Fruit fly (Drosophila melanogaster) whole organism, larva: ENCODE results near the gene CG4822.

Experiments
- noc ChIP-seq: fragments of 200-800 bp; sonication (Bioruptor generic); optimal IDR thresholded peaks from 3 replicates; lab custom pipeline; 2019; ENCODE audit warnings: missing biosample characterization, mild to moderate bottlenecking, missing genetic modification characterization, moderate library complexity

CG4822 gene

DNA sequence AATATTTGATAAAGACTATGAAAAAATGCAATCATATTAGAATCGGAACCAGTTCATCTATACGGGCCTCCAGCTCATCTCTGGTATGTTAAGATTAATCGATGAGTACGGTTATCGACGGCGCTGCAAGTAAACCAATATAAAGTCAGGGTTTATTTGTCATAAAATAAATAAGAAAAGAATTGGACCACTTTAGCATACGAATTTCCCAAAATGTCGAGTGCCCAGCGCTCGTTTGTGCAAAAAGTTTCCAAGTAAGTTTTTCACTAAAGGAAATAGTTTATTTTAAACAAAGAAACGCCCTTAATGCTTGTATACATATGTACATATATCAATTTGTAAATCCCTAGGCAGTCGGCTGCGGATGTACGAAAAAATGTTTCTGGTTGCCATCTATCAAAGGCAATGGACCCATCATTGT lies 26.9 kb downstream of the CG4822 start, which contains the start of gene Zir:
Zir (plus strand) TSS at position 101 of the 421 bp plus-strand sequence.
- TF ChIP-seq noc (tag; lab: Kevin White, UChicago): no peak

DNA sequence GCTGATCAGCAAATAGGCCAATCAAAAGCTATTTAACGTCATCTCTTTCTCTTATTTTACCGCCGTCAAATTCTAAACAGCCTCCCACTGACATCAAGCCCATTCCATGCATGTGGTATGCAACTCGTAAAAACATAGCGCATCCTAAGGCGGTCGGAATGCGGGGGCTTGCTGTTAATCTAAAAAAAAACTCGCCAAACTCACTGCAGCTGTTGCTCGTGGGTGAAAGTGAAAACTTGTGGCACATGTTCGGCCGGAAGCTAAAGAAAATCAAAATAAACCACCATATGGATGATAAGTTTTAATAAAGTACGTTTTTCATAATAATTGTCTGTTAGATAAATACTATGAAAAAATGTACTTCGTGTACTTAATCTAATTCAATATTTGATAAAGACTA lies 27.5 kb downstream of the CG4822 start:
- TF ChIP-seq noc (tag; lab: Kevin White, UChicago): no peak

DNA sequence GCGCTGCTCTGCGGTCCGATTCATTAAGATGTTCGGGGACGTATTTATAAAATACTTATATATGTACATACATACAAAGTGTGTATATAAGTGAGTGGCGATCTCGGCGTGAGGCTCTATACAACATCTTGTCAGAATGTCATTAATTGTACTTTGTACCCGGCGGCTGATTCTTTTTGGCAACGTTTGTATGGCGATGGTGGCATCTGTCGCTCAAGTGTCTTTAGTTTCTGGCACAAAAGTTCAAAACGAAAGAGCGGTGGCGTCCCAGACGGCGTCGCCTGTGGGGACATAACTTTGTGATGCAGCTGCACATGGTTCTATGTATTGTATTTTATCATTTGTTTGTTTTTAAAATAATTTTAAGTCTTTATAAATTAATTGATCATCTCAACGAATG lies 28.6 kb downstream of the CG4822 start:
- no peak for TF ChIP-seq noc (tag; lab: Kevin White, UChicago)

DNA sequence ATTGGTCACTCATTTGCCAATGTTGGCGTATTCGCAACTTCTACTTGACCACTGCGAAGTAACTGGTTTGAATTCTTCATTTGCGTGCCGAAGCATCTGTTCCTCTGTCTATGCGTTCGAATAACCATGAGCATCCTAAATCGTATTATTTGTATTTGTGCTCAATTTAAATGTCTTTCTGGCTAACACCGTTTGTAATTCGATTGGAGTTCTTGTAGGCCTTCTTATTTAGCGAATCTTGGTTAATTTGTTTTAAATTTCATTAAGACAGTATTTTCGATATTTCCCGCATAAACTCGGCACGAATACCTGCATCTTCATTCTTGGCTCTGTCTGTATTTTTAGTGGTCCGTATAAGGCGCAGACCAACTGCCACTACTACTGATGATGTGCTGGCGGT lies 29.7 kb downstream of the CG4822 start:
- no peak for TF ChIP-seq noc (tag; lab: Kevin White, UChicago)

DNA sequence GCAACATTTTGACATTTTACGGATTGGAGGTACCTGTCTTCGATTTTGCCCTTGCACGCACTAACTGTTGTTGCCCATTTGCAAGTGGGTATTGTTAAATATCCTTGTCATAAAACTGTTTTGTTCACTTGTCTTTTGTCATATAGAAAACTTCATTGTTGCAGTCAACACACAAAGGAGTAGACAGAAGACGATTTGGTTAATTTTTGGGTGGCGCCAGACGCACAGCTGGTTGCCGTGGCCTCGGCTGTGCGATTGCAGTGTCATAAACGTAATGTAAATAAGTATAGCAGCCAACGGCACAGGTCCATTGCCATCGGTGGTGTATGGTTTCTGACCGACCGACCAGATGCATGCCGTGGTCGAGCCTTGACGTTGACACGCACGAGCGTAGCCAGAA lies 30.2 kb downstream of the CG4822 start:
- TF ChIP-seq noc (tag; lab: Kevin White, UChicago): no peak

DNA sequence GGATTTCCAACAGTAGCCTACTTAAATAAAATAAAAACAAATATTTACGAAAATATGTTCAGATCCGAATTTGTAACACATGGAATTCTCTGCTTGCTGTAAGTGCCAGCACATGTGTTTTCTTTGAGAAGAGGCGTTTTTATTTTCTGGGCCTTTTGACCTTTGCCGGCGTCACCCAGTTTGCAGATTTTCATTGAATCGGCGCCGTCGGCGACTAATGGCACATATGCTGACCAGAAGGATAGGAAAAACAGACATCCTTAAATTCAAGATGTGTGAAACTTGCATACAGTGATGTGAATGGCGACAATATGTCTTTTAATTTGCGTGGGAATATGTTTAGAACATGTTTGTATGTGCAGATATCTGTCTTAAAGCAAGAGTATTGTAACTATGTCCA lies 31.5 kb downstream of the CG4822 start:
- TF ChIP-seq noc (tag; lab: Kevin White, UChicago): no peak

DNA sequence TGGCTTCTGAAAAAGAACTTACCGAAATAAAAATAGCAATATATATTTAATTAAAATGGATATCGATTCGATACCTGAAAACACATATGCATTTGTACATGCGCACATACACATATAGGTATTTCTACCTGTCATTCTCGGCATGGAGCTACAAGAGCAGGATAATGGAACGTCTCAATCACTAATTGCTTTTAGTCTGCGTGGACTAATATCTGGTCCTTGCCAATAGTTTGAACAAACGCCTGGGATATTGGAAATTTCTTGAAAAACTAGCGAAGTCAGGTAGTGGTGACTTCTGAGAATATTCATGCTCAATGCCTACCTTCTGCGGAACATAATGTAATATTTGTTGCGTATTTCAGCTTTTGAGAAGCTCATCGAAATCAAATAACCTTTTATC lies 32.4 kb downstream of the CG4822 start:
- TF ChIP-seq noc (tag; lab: Kevin White, UChicago): no peak

DNA sequence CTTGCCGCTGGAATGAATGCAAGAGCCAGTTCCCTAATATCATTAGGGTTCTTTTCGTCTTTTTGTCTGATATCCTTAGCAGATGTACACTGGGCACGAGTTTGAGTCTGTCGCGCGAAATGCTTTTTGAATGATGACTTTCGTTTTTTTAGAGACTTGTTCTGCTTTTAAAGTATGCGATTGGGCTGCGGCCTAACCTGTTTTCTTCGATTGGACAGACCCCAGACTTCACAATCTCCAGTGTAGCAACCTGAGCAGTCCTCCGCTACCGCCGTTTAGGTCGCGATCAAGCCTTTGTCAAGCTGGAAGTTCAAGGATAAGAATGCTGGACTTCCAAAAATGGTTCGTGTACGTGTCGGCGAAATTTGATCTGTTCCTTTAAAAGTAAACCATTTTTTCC lies 33.0 kb downstream of the CG4822 start:
- TF ChIP-seq noc (tag; lab: Kevin White, UChicago): no peak

DNA sequence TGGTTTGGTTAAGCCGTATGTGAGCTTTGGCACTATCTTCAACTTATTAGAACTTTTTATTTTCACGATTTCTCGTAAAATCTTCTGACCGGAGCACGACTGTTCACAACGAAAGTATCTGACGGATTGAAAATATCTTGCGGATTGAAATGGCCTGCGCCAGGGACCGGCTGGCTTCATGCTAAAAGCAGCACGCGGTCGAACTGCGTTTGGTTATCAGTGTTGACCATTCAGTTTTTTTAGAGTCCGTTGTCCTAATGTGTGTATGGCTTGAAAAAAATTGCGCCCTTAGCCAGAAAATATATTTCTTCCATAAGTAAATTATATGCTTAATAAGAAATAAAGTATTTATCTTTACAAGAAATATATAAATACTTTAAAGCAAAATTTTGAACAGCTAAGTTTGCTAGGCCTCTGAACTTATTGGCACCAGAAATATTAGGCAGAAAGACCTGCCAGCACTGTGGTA lies 34.3 kb downstream of the CG4822 start, which contains the start of gene net:
net (minus strand) TSS at position 133 of the 469 bp plus-strand sequence.
- TF ChIP-seq noc (tag; lab: Kevin White, UChicago): peak; percentile 82

DNA sequence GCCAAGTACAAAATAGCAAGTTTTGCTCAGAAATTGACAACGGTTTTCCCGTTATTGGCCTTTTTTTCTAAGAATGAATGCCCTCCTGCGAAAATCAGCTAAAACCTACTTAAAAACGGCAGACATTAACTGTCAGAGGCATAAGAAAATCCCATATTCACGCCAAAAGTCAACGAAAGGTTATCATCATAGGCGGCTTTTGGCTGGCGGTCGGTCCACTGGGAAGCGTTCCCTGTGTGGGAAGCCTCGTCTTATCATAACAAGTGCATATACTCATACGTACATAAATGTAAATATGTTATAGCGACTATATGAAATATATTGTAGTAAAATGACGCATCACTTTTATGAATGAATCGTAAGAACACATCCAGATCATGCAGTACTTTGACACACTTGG lies 35.9 kb downstream of the CG4822 start:
- TF ChIP-seq noc (tag; lab: Kevin White, UChicago): no peak

DNA sequence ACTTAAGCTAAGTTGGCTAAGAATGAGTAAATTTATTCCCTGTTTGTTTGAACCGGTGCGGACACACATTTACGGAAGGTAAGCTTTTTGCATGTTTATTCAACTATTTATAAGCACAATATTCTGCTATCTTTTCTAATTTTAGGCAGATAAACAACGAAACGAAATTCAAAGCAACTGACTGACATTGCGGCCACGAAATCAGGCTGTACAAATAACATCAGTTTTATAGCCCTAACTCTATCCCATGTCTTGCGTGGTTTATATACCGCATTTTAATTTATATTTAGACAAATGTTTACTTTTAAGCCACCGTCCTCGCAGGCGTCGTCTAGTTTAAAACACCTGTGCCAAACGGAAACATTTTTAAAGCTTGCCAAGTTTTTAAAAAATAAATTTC lies 36.5 kb downstream of the CG4822 start:
- peak; percentile 66 for TF ChIP-seq noc (tag; lab: Kevin White, UChicago)

DNA sequence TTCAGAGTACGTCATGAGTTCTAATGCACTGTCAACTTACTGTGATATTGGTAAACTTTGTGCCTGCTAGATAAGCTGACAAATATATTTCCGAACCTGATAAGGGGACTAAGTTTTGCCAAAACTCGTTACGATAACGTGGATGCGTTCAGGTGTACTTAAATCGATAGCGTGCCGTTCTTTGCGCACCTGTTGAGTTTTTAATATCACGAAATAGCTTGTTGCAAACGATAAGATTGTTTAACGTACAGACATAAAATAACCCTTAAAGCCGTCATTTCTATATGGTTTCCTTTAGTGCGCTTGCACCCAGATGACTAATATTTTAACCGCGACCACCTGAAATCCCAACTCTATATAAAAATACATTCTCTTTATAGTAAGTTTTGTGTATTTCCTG lies 39.5 kb downstream of the CG4822 start:
- no peak for TF ChIP-seq noc (tag; lab: Kevin White, UChicago)

DNA sequence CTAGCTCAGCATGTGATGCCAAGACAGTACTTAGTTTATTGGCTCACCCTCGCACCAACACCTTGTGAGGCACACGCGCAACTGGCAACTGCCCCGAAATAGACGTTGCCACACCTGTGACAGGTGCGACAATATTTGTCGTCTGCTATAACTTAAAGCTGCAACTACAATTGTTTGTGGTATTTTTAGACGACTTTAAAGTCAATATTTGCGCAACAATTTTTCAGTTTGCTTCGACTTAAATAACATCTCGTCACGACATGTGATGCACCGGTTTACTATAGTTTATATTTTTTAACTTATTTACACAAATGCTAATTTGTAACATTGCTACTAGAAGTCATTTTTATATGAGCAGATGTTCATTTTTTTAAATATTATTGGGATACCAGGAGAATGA lies 40.4 kb downstream of the CG4822 start:
- peak; percentile 46 for TF ChIP-seq noc (tag; lab: Kevin White, UChicago)

DNA sequence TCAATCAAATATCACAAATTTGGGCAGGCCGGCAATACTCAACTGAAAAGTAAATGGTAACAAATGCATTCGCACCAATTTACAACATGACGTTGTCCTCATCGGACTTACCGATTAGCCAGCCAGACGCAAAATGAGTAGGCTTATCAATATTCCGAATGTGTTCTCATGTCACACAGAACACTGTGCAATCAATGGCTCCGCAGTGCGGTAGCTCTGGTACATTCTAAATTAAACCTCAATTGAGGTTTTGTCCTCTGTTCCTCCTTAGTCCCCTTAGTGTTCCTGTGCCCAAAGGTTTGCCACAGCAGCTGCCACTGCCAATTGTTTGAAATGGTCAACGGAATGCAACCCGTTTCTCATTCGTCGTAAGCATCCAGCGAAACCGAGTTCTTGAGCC lies 42.7 kb downstream of the CG4822 start:
- TF ChIP-seq noc (tag; lab: Kevin White, UChicago): no peak

DNA sequence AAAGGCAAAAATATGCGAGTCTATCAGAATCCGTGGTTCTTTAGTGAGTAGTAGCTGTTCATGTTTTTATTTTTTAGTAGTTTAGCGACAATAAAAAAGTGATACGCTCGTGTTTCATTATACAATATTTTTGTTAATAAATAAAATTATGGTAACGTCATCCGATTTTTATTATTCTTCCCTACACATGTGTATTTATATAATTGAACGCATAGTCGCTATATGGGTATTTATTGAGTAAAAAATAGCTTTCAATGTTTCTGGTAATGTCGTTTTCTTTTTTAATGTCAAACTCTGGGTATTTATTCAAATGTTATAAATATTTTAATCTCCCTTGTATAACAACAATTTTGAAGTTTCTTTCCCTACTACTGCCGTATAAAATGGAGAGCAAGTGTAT lies 45.5 kb downstream of the CG4822 start, which contains the start of gene CG11374:
CG11374 (plus strand) TSS at position 301 of the 400 bp plus-strand sequence.
- no peak for TF ChIP-seq noc (tag; lab: Kevin White, UChicago)

DNA sequence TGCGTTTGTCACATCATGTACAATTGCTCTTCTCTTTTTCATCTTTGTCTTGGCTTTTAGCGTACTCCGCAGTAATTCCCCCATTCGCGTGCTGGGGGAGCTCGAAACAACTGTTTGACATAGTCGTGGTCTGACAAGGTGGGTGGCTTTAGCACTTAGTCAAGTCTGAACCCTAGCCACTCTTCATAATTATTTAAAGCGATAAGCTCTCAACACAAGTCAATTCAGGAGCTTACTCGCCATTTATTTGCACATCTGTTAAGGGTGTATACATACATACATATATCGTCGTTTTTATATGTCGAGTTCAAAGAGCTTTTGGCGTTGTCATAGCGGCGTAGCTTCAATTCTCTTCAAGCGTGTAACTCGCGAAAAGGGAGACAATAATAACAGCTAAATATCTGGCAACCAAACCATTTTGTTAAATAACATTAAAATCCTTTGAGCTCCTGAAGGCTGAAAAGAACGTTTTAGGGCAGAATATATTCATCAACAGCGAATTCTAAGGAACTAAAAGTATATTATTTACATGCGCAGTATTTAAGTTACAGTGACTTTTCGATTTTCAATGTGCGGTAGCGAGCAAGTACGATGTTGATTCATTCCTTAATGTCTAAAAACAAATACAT lies 47.7 kb downstream of the CG4822 start:
- no peak for TF ChIP-seq noc (tag; lab: Kevin White, UChicago)

DNA sequence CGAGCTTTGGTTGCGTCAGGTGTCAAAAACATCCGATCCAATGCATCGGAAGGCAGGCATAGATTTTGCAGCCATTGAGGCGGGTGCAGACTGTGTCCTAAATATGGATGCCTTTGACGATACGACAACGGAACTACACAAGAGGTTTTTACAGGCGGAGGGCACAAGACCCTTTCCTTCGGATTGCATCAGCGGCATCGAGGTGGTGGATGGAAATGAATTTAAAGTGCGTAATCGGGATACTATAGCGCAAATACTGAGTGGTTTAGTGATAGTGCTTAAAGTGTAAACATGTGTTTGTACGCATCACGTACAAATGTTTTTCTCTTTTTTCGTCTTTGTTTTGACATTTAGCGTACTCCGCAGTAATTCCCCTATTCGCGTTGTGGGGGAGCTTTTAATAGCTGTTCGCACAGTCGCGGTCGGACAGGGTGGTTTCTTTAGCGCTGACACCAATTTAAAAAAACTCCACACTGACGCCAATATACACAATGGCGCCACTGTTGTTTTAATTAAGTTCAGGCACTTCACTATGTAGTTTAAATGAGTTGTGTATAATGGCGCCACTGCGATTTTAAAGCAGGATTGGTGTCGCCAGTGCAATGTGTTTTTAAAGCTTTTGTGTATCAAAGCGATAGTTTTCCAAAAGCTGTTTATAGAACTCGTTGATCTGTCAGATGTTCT lies 48.7 kb downstream of the CG4822 start:
- TF ChIP-seq noc (tag; lab: Kevin White, UChicago): peak; percentile 9
